Worm (Caenorhabditis elegans) whole organism, midembryonic: ENCODE measurements around the gene srw-103.

Experiments
- T22C8.4 ChIP-seq: fragments of 200-800 bp; sonication (Bioruptor generic); IDR thresholded peaks from 2 replicates; pipeline ENCODE4 v1.3.6; 2022; ENCODE audit warnings: missing genetic modification characterization, missing compliant biosample characterization
- cog-1 ChIP-seq: sonication (generic microtip); optimal IDR thresholded peaks from 2 replicates; lab custom pipeline; 2016; ENCODE audit warnings: missing genetic modification characterization, missing compliant biosample characterization
- flt-1 ChIP-seq: fragments of 200-800 bp; sonication (Bioruptor generic); IDR thresholded peaks from 2 replicates; pipeline ENCODE4 v1.3.6; 2022; ENCODE audit warnings: missing genetic modification characterization, missing compliant biosample characterization
- klf-2 ChIP-seq: fragments of 200-800 bp; sonication (Bioruptor generic); conservative IDR thresholded peaks from 2 replicates; pipeline ENCODE4 v1.3.6; 2022; ENCODE audit warnings: missing genetic modification reagents, missing genetic modification characterization, missing compliant biosample characterization
- med-1 ChIP-seq: sonication (generic microtip); optimal IDR thresholded peaks from 2 replicates; lab custom pipeline; 2017; ENCODE audit warnings: missing genetic modification characterization, mild to moderate bottlenecking, missing compliant biosample characterization, antibody characterized with exemption, missing genetic modification reagents; ENCODE audit not compliant: insufficient read depth
- ref-1 ChIP-seq: fragments of 200-800 bp; sonication (Bioruptor generic); conservative IDR thresholded peaks from 2 replicates; pipeline ENCODE4 v1.3.6; 2022; ENCODE audit warnings: missing genetic modification reagents, missing genetic modification characterization, missing compliant biosample characterization
- tab-1 ChIP-seq: fragments of 200-800 bp; sonication (Bioruptor generic); IDR thresholded peaks from 2 replicates; pipeline ENCODE4 v1.3.6; 2022; ENCODE audit warnings: missing genetic modification characterization, missing compliant biosample characterization
- ztf-23 ChIP-seq: fragments of 200-800 bp; sonication (Bioruptor generic); IDR thresholded peaks from 2 replicates; pipeline ENCODE4 v1.3.6; 2022; ENCODE audit warnings: missing genetic modification reagents, missing genetic modification characterization, missing compliant biosample characterization
- ztf-29 ChIP-seq: fragments of 200-800 bp; sonication (Bioruptor generic); IDR thresholded peaks from 2 replicates; pipeline ENCODE4 v1.3.6; 2022; ENCODE audit warnings: missing genetic modification reagents, missing genetic modification characterization, missing compliant biosample characterization

ce11 chrV:1721966-1722365 is 5.0 kb downstream of the srw-103 start, which contains the start of gene srw-101:
- TF ChIP-seq klf-2 (GFP tag; lab: Robert Waterston, UW) (no peak), med-1 (no peak), ztf-23 (no peak), flt-1 (GFP tag; lab: Robert Waterston, UW) (no peak), ztf-29 (GFP tag; lab: Robert Waterston, UW) (no peak), tab-1 (no peak), ref-1 (GFP tag; lab: Robert Waterston, UW) (no peak), cog-1 (tag; lab: Kevin White, UChicago) (no peak), T22C8.4 (GFP tag; lab: Robert Waterston, UW) (no peak)
